Worm (Caenorhabditis elegans) whole organism, L1 larva: Measurements from ENCODE around the gene oac-58.

Experiments
- C04F5.9 ChIP-seq: sonication (generic microtip); optimal IDR thresholded peaks from 2 replicates; lab custom pipeline; 2016; ENCODE audit warnings: missing genetic modification characterization, missing compliant biosample characterization
- C16A3.4 ChIP-seq: fragments of 150-350 bp; optimal IDR thresholded peaks from 2 replicates; lab custom pipeline; 2014; ENCODE audit warnings: missing biosample characterization, missing genetic modification characterization
- Y116A8C.19 ChIP-seq: sonication (generic microtip); optimal IDR thresholded peaks from 2 replicates; lab custom pipeline; 2016; ENCODE audit warnings: missing compliant biosample characterization, missing genetic modification characterization, borderline replicate concordance
- alr-1 ChIP-seq: fragments of 200-800 bp; sonication (Bioruptor generic); optimal IDR thresholded peaks from 2 replicates; lab custom pipeline; 2018; ENCODE audit warnings: borderline replicate concordance, mild to moderate bottlenecking, missing genetic modification characterization, missing compliant biosample characterization
- ceh-63 ChIP-seq: fragments of 200-800 bp; sonication (Bioruptor generic); optimal IDR thresholded peaks from 2 replicates; lab custom pipeline; 2018; ENCODE audit warnings: mild to moderate bottlenecking, missing genetic modification characterization, missing compliant biosample characterization
- ceh-82 ChIP-seq, 3 experiments: fragments of 150-350 bp in 1 of 3; sonication (generic microtip) in 2 of 3; optimal IDR thresholded peaks; 2 replicates each; lab custom pipeline; 2014 to 2017; ENCODE audit warnings: missing biosample characterization in 3 of 3, missing genetic modification characterization in 3 of 3
- dpl-1 ChIP-seq, 3 experiments: fragments of 150-350 bp in 2 of 3; sonication (generic microtip) in 1 of 3; optimal IDR thresholded peaks; 2 replicates each; lab custom pipeline; 2014 to 2017; ENCODE audit warnings: missing biosample characterization in 3 of 3, missing genetic modification characterization in 3 of 3, missing genetic modification reagents in 3 of 3
- efl-1 ChIP-seq, 4 experiments: fragments of 150-350 bp; optimal IDR thresholded peaks in 3 of 4; peaks in 1 of 4; 1 replicate in 1 of 4; 2 replicates in 3 of 4; lab custom pipeline; 2014; ENCODE audit warnings: missing biosample characterization in 2 of 4, missing genetic modification characterization in 2 of 4, missing genetic modification reagents in 2 of 4
- efl-3 ChIP-seq: fragments of 200-800 bp; sonication (Bioruptor generic); optimal IDR thresholded peaks from 2 replicates; lab custom pipeline; 2018; ENCODE audit warnings: mild to moderate bottlenecking, missing genetic modification characterization, missing compliant biosample characterization
- elt-2 ChIP-seq: sonication (generic microtip); optimal IDR thresholded peaks from 2 replicates; lab custom pipeline; 2016; ENCODE audit warnings: missing genetic modification characterization, mild to moderate bottlenecking, inconsistent platforms, missing compliant biosample characterization, missing genetic modification reagents
- elt-3 ChIP-seq, 6 experiments: fragments of 150-350 bp in 1 of 6; sonication (generic microtip); optimal IDR thresholded peaks; 2 replicates each; lab custom pipeline; 2017 to 2018; ENCODE audit warnings: missing biosample characterization in 6 of 6, missing genetic modification characterization in 6 of 6, inconsistent platforms in 1 of 6
- ets-5 ChIP-seq: fragments of 200-800 bp; sonication (Bioruptor generic); IDR thresholded peaks from 2 replicates; pipeline ENCODE4 v1.3.6; 2022; ENCODE audit warnings: missing genetic modification characterization, missing compliant biosample characterization
- fkh-4 ChIP-seq: sonication (generic microtip); optimal IDR thresholded peaks from 2 replicates; lab custom pipeline; 2016; ENCODE audit warnings: missing compliant biosample characterization, missing genetic modification characterization, borderline replicate concordance
- fos-1 ChIP-seq: fragments of 150-350 bp; optimal IDR thresholded peaks from 2 replicates; lab custom pipeline; 2014; ENCODE audit warnings: missing biosample characterization, missing genetic modification characterization
- hlh-17 ChIP-seq: fragments of 200-800 bp; sonication (Bioruptor generic); optimal IDR thresholded peaks from 2 replicates; lab custom pipeline; 2018; ENCODE audit warnings: missing genetic modification characterization, mild to moderate bottlenecking, missing compliant biosample characterization, moderate library complexity, borderline replicate concordance
- hlh-4 ChIP-seq: sonication (generic microtip); optimal IDR thresholded peaks from 2 replicates; lab custom pipeline; 2016; ENCODE audit warnings: mild to moderate bottlenecking, missing genetic modification characterization, missing compliant biosample characterization
- hpl-2 ChIP-seq: fragments of 150-350 bp; optimal IDR thresholded peaks from 2 replicates; lab custom pipeline; 2014; ENCODE audit warnings: missing biosample characterization, missing genetic modification reagents, missing genetic modification characterization
- irx-1 ChIP-seq: sonication (generic microtip); optimal IDR thresholded peaks from 2 replicates; lab custom pipeline; 2016; ENCODE audit warnings: missing genetic modification characterization, missing compliant biosample characterization
- isw-1 ChIP-seq: fragments of 200-800 bp; sonication (Bioruptor generic); IDR thresholded peaks from 2 replicates; pipeline ENCODE4 v1.3.6; 2022; ENCODE audit warnings: missing genetic modification characterization, missing compliant biosample characterization
- lin-15B ChIP-seq: fragments of 150-350 bp; sonication (generic microtip); optimal IDR thresholded peaks from 3 replicates; lab custom pipeline; 2014; ENCODE audit warnings: missing biosample characterization, missing genetic modification characterization
- lin-39 ChIP-seq: fragments of 150-350 bp; optimal IDR thresholded peaks from 2 replicates; lab custom pipeline; 2014; ENCODE audit warnings: missing biosample characterization, missing genetic modification reagents, missing genetic modification characterization
- mep-1 ChIP-seq: fragments of 150-350 bp; optimal IDR thresholded peaks from 2 replicates; lab custom pipeline; 2014; ENCODE audit warnings: missing biosample characterization, missing genetic modification characterization
- nhr-11 ChIP-seq: fragments of 150-350 bp; optimal IDR thresholded peaks from 2 replicates; lab custom pipeline; 2014; ENCODE audit warnings: missing biosample characterization, missing genetic modification characterization
- nhr-12 ChIP-seq: sonication (generic microtip); optimal IDR thresholded peaks from 2 replicates; lab custom pipeline; 2017; ENCODE audit warnings: missing biosample characterization, missing genetic modification characterization
- nhr-28 ChIP-seq: fragments of 150-350 bp; optimal IDR thresholded peaks from 2 replicates; lab custom pipeline; 2014; ENCODE audit warnings: missing biosample characterization, missing genetic modification characterization
- nhr-77 ChIP-seq: fragments of 150-350 bp; optimal IDR thresholded peaks from 2 replicates; lab custom pipeline; 2014; ENCODE audit warnings: missing biosample characterization, missing genetic modification characterization
- nhr-90 ChIP-seq: sonication (generic microtip); optimal IDR thresholded peaks from 2 replicates; lab custom pipeline; 2016; ENCODE audit warnings: mild to moderate bottlenecking, missing genetic modification characterization, missing compliant biosample characterization; ENCODE audit not compliant: poor library complexity
- pax-3 ChIP-seq: fragments of 200-800 bp; sonication (Bioruptor generic); optimal IDR thresholded peaks from 2 replicates; lab custom pipeline; 2018; ENCODE audit warnings: mild to moderate bottlenecking, missing genetic modification characterization, moderate library complexity, missing compliant biosample characterization
- skn-1 ChIP-seq: fragments of 150-350 bp; optimal IDR thresholded peaks from 2 replicates; lab custom pipeline; 2014; ENCODE audit warnings: missing biosample characterization, missing genetic modification characterization
- snu-23 ChIP-seq: sonication (generic microtip); optimal IDR thresholded peaks from 2 replicates; lab custom pipeline; 2016; ENCODE audit warnings: missing genetic modification characterization, missing compliant biosample characterization
- sox-4 ChIP-seq: sonication (generic microtip); optimal IDR thresholded peaks from 2 replicates; lab custom pipeline; 2016; ENCODE audit warnings: missing genetic modification characterization, missing compliant biosample characterization
- xbp-1 ChIP-seq: sonication (generic microtip); optimal IDR thresholded peaks from 2 replicates; lab custom pipeline; 2016; ENCODE audit warnings: missing genetic modification characterization, missing compliant biosample characterization
- ztf-4 ChIP-seq: fragments of 150-350 bp; optimal IDR thresholded peaks from 2 replicates; lab custom pipeline; 2014; ENCODE audit warnings: missing biosample characterization, missing genetic modification characterization

Gene oac-58

ce11 chrIV:12305956-12306355 is 5.5 kb downstream of the oac-58 start:
- TF ChIP-seq snu-23 = no peak
- TF ChIP-seq isw-1 = no peak
- TF ChIP-seq elt-2 (tag; lab: Kevin White, UChicago) = peak; percentile 69

- TF ChIP-seq nhr-12 = no peak
- TF ChIP-seq fos-1 (tag; lab: Kevin White, UChicago) = no peak
- no peak for TF ChIP-seq pax-3 (tag; lab: Kevin White, UChicago)
- TF ChIP-seq fkh-4 (tag; lab: Kevin White, UChicago) = no peak
- no peak for TF ChIP-seq alr-1 (tag; lab: Kevin White, UChicago)
- TF ChIP-seq nhr-77 (tag; lab: Kevin White, UChicago) = no peak
- no peak for TF ChIP-seq nhr-11 (tag; lab: Kevin White, UChicago)
- TF ChIP-seq mep-1 (tag; lab: Kevin White, UChicago) = no peak
- TF ChIP-seq ets-5 (GFP tag; lab: Robert Waterston, UW) = no peak
- no peak for TF ChIP-seq elt-3 (tag; optimal IDR thresholded peaks at IDR 0.05; lab: Kevin White, UChicago)
- TF ChIP-seq ceh-63 = no peak
- no peak for TF ChIP-seq dpl-1 (GFP tag; optimal IDR thresholded peaks at IDR 0.05; lab: Kevin White, UChicago)
Observed at ce11 chrIV:12304750-12305149, 6.7 kb downstream of the oac-58 start.

- TF ChIP-seq elt-2 (tag; lab: Kevin White, UChicago) = peak; percentile 43
- TF ChIP-seq hlh-4 (tag; lab: Kevin White, UChicago) = no peak
- TF ChIP-seq, all 84 proteins: peak for 1
Observed at ce11 chrIV:12302885-12303284, 8.6 kb downstream of the oac-58 start.

- no peak for TF ChIP-seq ceh-82 (tag; optimal IDR thresholded peaks at IDR 0.05; lab: Kevin White, UChicago)
Observed at ce11 chrIV:12301161-12301560, 10.3 kb downstream of the oac-58 start, which contains the start of gene oac-59. oac-59 (minus strand) TSS chrIV:12301261.

ce11 chrIV:12290744-12291143 is 20.8 kb downstream of the oac-58 start, which contains the start of gene C42C1.8:
C42C1.8 (plus strand) TSS chrIV:12291044.
- TF ChIP-seq isw-1 (no peak), lin-39 (tag; lab: Kevin White, UChicago) (no peak), pax-3 (tag; lab: Kevin White, UChicago) (no peak), efl-1 (optimal IDR thresholded peaks at IDR 0.05; lab: Kevin White, UChicago) (no peak), efl-1 (GFP tag; optimal IDR thresholded peaks at IDR 0.05 in 1 of 2; lab: Kevin White, UChicago) (no peak), ztf-4 (no peak), Y116A8C.19 (tag; lab: Kevin White, UChicago) (no peak), nhr-90 (tag; lab: Kevin White, UChicago) (no peak)
- TF ChIP-seq, all 84 proteins: peak for 0

- TF ChIP-seq nhr-28 (no peak), hpl-2 (GFP tag; lab: Kevin White, UChicago) (no peak), skn-1 (tag; lab: Kevin White, UChicago) (no peak), lin-15B (no peak), isw-1 (no peak), efl-3 (GFP tag; lab: Kevin White, UChicago) (no peak), irx-1 (no peak), C04F5.9 (no peak), hlh-17 (GFP tag; lab: Kevin White, UChicago) (no peak), nhr-11 (tag; lab: Kevin White, UChicago) (no peak), sox-4 (tag; lab: Kevin White, UChicago) (no peak), mep-1 (tag; lab: Kevin White, UChicago) (no peak), xbp-1 (tag; lab: Kevin White, UChicago) (no peak), C16A3.4 (tag; lab: Kevin White, UChicago) (no peak)
Observed at ce11 chrIV:12289149-12289548, 22.3 kb downstream of the oac-58 start, which contains the start of gene C42C1.9. C42C1.9 (plus strand) TSS chrIV:12289449.
